Fruit fly (Drosophila melanogaster) whole organism: Measurements from ENCODE around the gene CG43658.

Experiments used
- CG8478 ChIP-seq: fragments of >200 bp; optimal IDR thresholded peaks from 2 replicates; lab custom pipeline; 2018; ENCODE audit warnings: inconsistent platforms
- pan ChIP-seq: fragments of >200 bp; optimal IDR thresholded peaks from 2 replicates; lab custom pipeline; 2017

dm6 chrX:17513801-17514200, 47.2 kb downstream of the CG43658 start:
- no peak for TF ChIP-seq CG8478 (lab: Kevin White, UChicago)
- no peak for TF ChIP-seq pan (lab: Kevin White, UChicago)
